Worm (Caenorhabditis elegans) whole organism, L1 larva: ENCODE results near the gene F40F9.10.

Experiments used
- mdl-1 ChIP-seq, 2 experiments: fragments of 150-350 bp; optimal IDR thresholded peaks; 2 replicates each; lab custom pipeline; 2014 to 2017; ENCODE audit warnings: missing biosample characterization in 2 of 2, missing genetic modification characterization in 2 of 2, inconsistent platforms in 1 of 2
- nhr-47 ChIP-seq: sonication (generic microtip); optimal IDR thresholded peaks from 2 replicates; lab custom pipeline; 2016; ENCODE audit warnings: mild to moderate bottlenecking, missing genetic modification characterization, moderate library complexity, missing compliant biosample characterization
- snpc-4 ChIP-seq: fragments of 150-350 bp; optimal IDR thresholded peaks from 2 replicates; lab custom pipeline; 2014; ENCODE audit warnings: missing biosample characterization, missing genetic modification characterization

DNA sequence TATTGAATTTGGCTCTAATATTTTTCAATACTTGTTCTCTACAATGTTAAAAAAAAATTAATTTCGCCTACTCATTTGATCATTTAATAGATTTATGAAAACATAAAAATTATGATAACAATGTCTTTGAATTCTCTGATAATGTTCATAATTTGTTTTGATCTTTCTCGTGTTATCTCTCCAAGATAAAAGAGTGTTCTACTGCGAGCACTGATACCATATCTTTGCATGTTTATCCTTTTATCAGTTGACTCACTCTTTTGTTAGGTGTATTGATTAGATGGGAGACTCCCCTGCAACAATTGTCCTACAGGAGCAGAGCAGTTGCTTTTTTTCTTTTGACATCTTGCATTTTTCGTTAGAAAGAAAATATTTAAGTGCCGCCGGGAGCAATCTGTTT lies 14.2 kb downstream of the F40F9.10 start:
- TF ChIP-seq mdl-1 (tag; optimal IDR thresholded peaks at IDR 0.05; lab: Kevin White, UChicago) (no peak), snpc-4 (no peak), nhr-47 (tag; lab: Kevin White, UChicago) (no peak)
